Worm (Caenorhabditis elegans): ENCODE results near the gene oat-1.

Gene oat-1

DNA sequence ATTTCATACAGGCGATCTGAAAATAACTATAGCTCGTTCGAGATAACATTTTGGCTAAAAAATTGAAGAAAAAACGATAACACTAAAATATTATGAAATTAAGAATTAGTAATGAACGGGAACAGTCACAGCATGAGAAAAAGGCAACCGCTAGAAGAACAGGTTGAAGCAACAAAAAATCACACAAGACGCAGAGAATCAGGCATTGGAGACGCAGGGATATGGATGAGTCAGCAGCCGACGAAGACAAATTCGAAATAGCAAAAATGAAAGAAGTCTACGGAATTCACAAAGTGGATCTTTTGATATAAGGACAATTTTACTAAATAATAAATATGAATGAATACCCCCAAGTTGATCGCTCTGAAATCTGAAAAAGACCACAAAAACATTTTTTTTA lies 38.1 kb upstream of the oat-1 start, which contains the start of gene tag-77:
TSS of gene tag-77 (minus strand) at position 15 of the 400 bp plus-strand sequence.
- TF ChIP-seq lin-26 (GFP tag; IDR thresholded peaks at IDR 0.05) (0 out of 2 replicates have a peak, but pooled peaks have one; percentile 50), madf-6 (GFP tag; IDR thresholded peaks at IDR 0.05) (0 out of 2 replicates have a peak, but pooled peaks have one; percentile 31), B0336.3 (GFP tag; IDR thresholded peaks at IDR 0.05) (0 out of 2 replicates have a peak, but pooled peaks have one; percentile 21), snpc-4 (GFP tag; optimal IDR thresholded peaks at IDR 0.05) (no peak), snpc-4 (tag; optimal IDR thresholded peaks at IDR 0.05) (peak in 1 of 4 experiments; percentile 17), lir-1 (GFP tag; conservative IDR thresholded peaks at IDR 0.05) (no peak), cebp-1 (GFP tag; IDR thresholded peaks at IDR 0.05) (no peak), cebp-1 (tag; optimal IDR thresholded peaks at IDR 0.05) (peak; percentile 60), hmg-1.2 (GFP tag; IDR thresholded peaks at IDR 0.05) (no peak; the same call in 1 of the 2 replicates), ceh-27 (GFP tag; optimal IDR thresholded peaks at IDR 0.05) (no peak), F49E8.2 (tag; optimal IDR thresholded peaks at IDR 0.05; ENCODE audit: insufficient read depth) (no peak), ztf-25 (GFP tag; IDR thresholded peaks at IDR 0.05) (no peak), F39B2.1 (GFP tag; IDR thresholded peaks at IDR 0.05) (no peak)

DNA sequence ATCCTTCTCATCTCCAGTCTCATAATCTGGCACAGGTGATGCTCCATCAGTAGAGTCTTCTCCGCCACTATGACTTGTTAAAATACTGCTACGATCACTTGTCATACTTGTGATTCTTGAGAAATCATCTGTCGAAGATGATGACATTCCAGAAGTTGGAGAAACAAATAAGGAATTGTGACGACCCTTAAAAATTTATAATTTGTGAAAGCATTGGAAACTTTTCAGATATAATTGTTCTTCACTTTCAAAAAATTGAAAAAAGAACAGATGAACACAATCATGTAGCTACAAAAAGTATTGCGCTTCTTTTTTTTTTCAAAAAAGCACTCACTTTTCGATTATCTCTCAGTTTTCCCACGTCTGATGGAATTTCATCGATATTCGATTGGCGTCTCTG lies 33.6 kb upstream of the oat-1 start:
- TF ChIP-seq F52B5.7 (tag; optimal IDR thresholded peaks at IDR 0.05) (no peak), ets-4 (GFP tag; optimal IDR thresholded peaks at IDR 0.05) (no peak), F55B11.4 (tag; optimal IDR thresholded peaks at IDR 0.05; ENCODE audit: borderline replicate concordance, insufficient read depth) (no peak), bed-2 (GFP tag; IDR thresholded peaks at IDR 0.05) (no peak), Y79H2A.3 (GFP tag; conservative IDR thresholded peaks at IDR 0.05) (no peak), lsl-1 (GFP tag; optimal IDR thresholded peaks at IDR 0.05) (no peak), hsf-1 (GFP tag; IDR thresholded peaks at IDR 0.05) (no peak), aptf-2 (GFP tag; conservative IDR thresholded peaks at IDR 0.05) (no peak), die-1 (tag; optimal IDR thresholded peaks at IDR 0.05) (no peak), lir-1 (GFP tag; conservative IDR thresholded peaks at IDR 0.05) (no peak), fkh-3 (tag; optimal IDR thresholded peaks at IDR 0.05) (no peak), nfyb-1 (GFP tag; IDR thresholded peaks at IDR 0.05) (no peak), B0035.1 (tag; optimal IDR thresholded peaks at IDR 0.05) (no peak), lin-26 (GFP tag; IDR thresholded peaks at IDR 0.05) (no peak), mel-28 (tag; optimal IDR thresholded peaks at IDR 0.05; ENCODE audit: borderline replicate concordance) (no peak), ztf-3 (GFP tag; optimal IDR thresholded peaks at IDR 0.05) (no peak), lag-1 (GFP tag; IDR thresholded peaks at IDR 0.05) (no peak)

DNA sequence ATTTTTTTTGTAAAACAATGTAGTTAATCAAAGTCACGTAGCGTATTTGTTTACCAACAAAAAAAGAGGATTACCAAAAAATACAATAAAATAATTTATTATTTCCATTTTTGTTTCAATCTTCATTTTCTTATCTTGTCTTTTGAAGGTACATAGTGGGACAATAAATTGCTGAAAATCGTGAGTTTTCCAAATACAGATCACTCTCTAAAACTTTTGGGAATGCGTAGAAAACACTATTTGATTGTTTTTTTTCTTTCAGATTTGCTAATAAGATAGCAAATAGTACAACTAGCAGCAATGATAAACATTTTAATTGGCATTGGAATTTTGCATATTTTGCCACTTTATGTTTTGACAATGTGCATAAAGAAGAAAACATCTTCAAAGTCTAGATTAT lies 29.0 kb upstream of the oat-1 start, which contains the start of gene C28C12.1:
TSS of gene C28C12.1 (plus strand) at position 301 of the 400 bp plus-strand sequence.
- no peak for TF ChIP-seq ztf-22 (GFP tag; optimal IDR thresholded peaks at IDR 0.05)
- TF ChIP-seq ets-4 (GFP tag; optimal IDR thresholded peaks at IDR 0.05), result no peak
- TF ChIP-seq mxl-1 (tag; optimal IDR thresholded peaks at IDR 0.05), result no peak
- no peak for TF ChIP-seq T26A5.8 (tag; optimal IDR thresholded peaks at IDR 0.05)
- TF ChIP-seq F22D6.2 (tag; optimal IDR thresholded peaks at IDR 0.05), result no peak
- TF ChIP-seq rpc-1 (optimal IDR thresholded peaks at IDR 0.05), result no peak
- no peak for TF ChIP-seq rpc-1 (tag; optimal IDR thresholded peaks at IDR 0.05)
- TF ChIP-seq K12H6.12 (tag; optimal IDR thresholded peaks at IDR 0.05), result no peak
- TF ChIP-seq hmg-1.2 (GFP tag; IDR thresholded peaks at IDR 0.05), result no peak
- TF ChIP-seq nhr-80 (tag; optimal IDR thresholded peaks at IDR 0.05), result no peak
- no peak for TF ChIP-seq tlf-1 (GFP tag; optimal IDR thresholded peaks at IDR 0.05)
- TF ChIP-seq dpff-1 (tag; optimal IDR thresholded peaks at IDR 0.05), result no peak
- no peak for TF ChIP-seq lin-26 (GFP tag; IDR thresholded peaks at IDR 0.05)

Measured in whole organism, young adult.